Fruit fly (Drosophila melanogaster) whole organism, wandering third instar larva: ENCODE data around the gene CG15145.

ENCODE experiments used
- Dfd ChIP-seq: fragments of >200 bp; optimal IDR thresholded peaks from 2 replicates; lab custom pipeline; 2017; ENCODE audit warnings: missing biosample characterization, missing genetic modification characterization
- Hr78 ChIP-seq: fragments of >200 bp; optimal IDR thresholded peaks from 2 replicates; lab custom pipeline; 2017; ENCODE audit warnings: missing biosample characterization, missing genetic modification characterization
- N ChIP-seq: fragments of >200 bp; optimal IDR thresholded peaks from 2 replicates; lab custom pipeline; 2018; ENCODE audit warnings: missing biosample characterization, missing external identifiers, missing genetic modification characterization
- Sp1 ChIP-seq: fragments of 200-800 bp; sonication (Bioruptor generic); optimal IDR thresholded peaks from 3 replicates; lab custom pipeline; 2019; ENCODE audit warnings: missing biosample characterization, mild to moderate bottlenecking, missing genetic modification characterization, moderate library complexity
- psq ChIP-seq: fragments of 200-800 bp; sonication (Bioruptor generic); optimal IDR thresholded peaks from 3 replicates; lab custom pipeline; 2017; ENCODE audit warnings: missing biosample characterization, mild to moderate bottlenecking, missing genetic modification characterization, moderate library complexity
- sv ChIP-seq: fragments of 200-800 bp; sonication (Bioruptor generic); optimal IDR thresholded peaks from 3 replicates; lab custom pipeline; 2016; ENCODE audit warnings: missing biosample characterization, missing genetic modification characterization

DNA sequence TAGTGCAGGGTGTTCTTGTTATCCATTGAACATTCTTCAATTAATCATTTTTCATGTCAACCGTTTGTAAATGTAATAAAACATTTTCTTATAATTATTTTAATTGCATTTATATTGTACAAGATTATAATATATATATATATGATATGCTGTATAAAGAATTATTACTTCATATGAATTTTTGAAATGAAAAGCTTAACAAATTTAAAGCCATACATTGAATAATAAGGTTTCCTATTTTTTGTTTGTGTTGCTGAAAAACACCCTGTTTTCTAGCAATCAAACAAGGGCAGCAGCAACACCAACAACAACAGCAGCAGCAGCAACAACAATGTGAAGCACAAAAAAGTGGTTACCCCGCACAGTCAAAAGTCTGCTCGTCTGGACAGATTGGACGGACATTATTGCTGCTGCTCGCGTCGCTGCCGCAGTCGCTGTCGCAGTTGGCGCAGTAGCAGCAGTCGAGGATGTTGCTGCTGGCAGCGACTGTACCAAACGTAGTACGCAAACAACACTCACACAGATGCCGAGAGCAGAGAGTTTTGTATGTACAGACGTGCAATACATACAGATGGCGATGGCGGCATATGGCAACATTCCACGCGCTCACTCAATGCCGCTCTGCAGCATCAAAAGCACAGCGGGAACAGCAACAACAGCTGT, 26.2 kb upstream of the CG15145 start:
- TF ChIP-seq Hr78 (GFP tag; lab: Kevin White, UChicago) (no peak), sv (GFP tag; lab: Kevin White, UChicago) (no peak), N (GFP tag; lab: Kevin White, UChicago) (no peak), Sp1 (GFP tag; lab: Kevin White, UChicago) (peak; percentile 33), Dfd (no peak), psq (GFP tag; lab: Kevin White, UChicago) (no peak)
